Fruit fly (Drosophila melanogaster): Measurements from ENCODE around the gene CG13731.

dm6 chr3L:17374956-17375621, 13.7 kb downstream of the CG13731 start:
- TF ChIP-seq Pif1A (GFP tag; optimal IDR thresholded peaks at IDR 0.05) (no peak), CG9948 (tag; optimal IDR thresholded peaks at IDR 0.05) (no peak), fd96Ca (GFP tag; IDR thresholded peaks at IDR 0.05) (peak; percentile 46; the same call in 2 of the 3 replicates), CG32121 (GFP tag; IDR thresholded peaks at IDR 0.05) (peak; percentile 47; the same call in 1 of the 2 replicates), CG13204 (GFP tag; optimal IDR thresholded peaks at IDR 0.05) (no peak), CG8159 (tag; optimal IDR thresholded peaks at IDR 0.05) (no peak), Ets98B (GFP tag; IDR thresholded peaks at IDR 0.05) (peak; percentile 53; the same call in 1 of the 2 replicates), CG12605 (GFP tag; IDR thresholded peaks at IDR 0.05) (no peak), CG4496 (GFP tag; IDR thresholded peaks at IDR 0.05) (peak; percentile 67; the same call in 2 of the 3 replicates), gl (tag; optimal IDR thresholded peaks at IDR 0.05) (no peak), EcR (GFP tag; optimal IDR thresholded peaks at IDR 0.05) (no peak), rn (GFP tag; IDR thresholded peaks at IDR 0.05) (no peak), CG15710 (tag; optimal IDR thresholded peaks at IDR 0.05) (no peak), Snoo (tag; optimal IDR thresholded peaks at IDR 0.05) (no peak)
